Worm (Caenorhabditis elegans) whole organism, L3 larva: ENCODE measurements around the gene ints-9.

Experiments
- ceh-16 ChIP-seq: sonication (generic microtip); optimal IDR thresholded peaks from 2 replicates; lab custom pipeline; 2017; ENCODE audit warnings: missing biosample characterization, missing genetic modification characterization
- ceh-82 ChIP-seq: fragments of 150-350 bp; optimal IDR thresholded peaks from 2 replicates; lab custom pipeline; 2014; ENCODE audit warnings: missing biosample characterization, missing genetic modification characterization
- elt-3 ChIP-seq, 3 experiments: fragments of 150-350 bp in 1 of 3; sonication (generic microtip) in 2 of 3; optimal IDR thresholded peaks; 2 replicates in 2 of 3; 4 replicates in 1 of 3; lab custom pipeline; 2014 to 2017; ENCODE audit warnings: missing biosample characterization in 3 of 3, missing genetic modification characterization in 3 of 3
- pha-4 ChIP-seq: fragments of 150-350 bp; optimal IDR thresholded peaks from 2 replicates; lab custom pipeline; 2014; ENCODE audit warnings: missing biosample characterization, missing genetic modification reagents, missing genetic modification characterization

DNA sequence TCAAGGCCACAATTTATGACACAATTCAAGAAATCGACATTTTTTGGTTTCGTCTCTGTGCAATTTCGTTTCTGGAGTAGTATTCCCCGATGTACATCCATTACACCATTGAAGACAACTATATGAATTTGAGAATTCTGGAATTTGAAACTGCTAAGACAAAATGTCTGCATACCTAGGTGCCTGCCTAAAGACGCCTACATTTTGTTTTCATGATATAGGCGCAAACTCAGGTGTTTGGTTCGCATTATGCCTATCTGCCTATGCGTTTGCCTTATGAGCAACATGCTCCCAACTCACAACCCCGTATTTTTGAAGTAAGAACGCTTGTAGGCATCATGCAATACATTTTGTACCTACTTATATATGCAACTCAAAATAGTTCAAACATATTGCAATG, 4.6 kb upstream of the ints-9 start, which contains the start of gene F19F10.14:
- TF ChIP-seq ceh-82 (tag; lab: Kevin White, UChicago) (no peak), elt-3 (tag; optimal IDR thresholded peaks at IDR 0.05; lab: Kevin White, UChicago) (no peak), pha-4 (tag; lab: Kevin White, UChicago) (no peak), ceh-16 (no peak)
